Worm (Caenorhabditis elegans) whole organism, young adult: ENCODE measurements around the gene tbx-43.

Source experiments
- D2030.7 ChIP-seq: fragments of 200-800 bp; sonication (Bioruptor generic); IDR thresholded peaks from 2 replicates; pipeline ENCODE4 v1.3.6; 2022; ENCODE audit warnings: missing genetic modification reagents, missing genetic modification characterization, missing compliant biosample characterization
- F22D6.2 ChIP-seq: sonication (generic microtip); optimal IDR thresholded peaks from 2 replicates; lab custom pipeline; 2016; ENCODE audit warnings: mild to moderate bottlenecking, missing genetic modification characterization, missing compliant biosample characterization
- K12H6.12 ChIP-seq: fragments of 200-800 bp; sonication (Bioruptor generic); optimal IDR thresholded peaks from 2 replicates; lab custom pipeline; 2018; ENCODE audit warnings: mild to moderate bottlenecking, missing genetic modification characterization, missing compliant biosample characterization
- T26A5.8 ChIP-seq: sonication (generic microtip); optimal IDR thresholded peaks from 2 replicates; lab custom pipeline; 2016; ENCODE audit warnings: missing genetic modification characterization, missing compliant biosample characterization
- ama-1 ChIP-seq, 3 experiments: fragments of 150-350 bp in 1 of 3; sonication (generic microtip) in 2 of 3; optimal IDR thresholded peaks; 2 replicates each; lab custom pipeline; 2014 to 2018; ENCODE audit warnings: missing biosample characterization in 2 of 3, missing genetic modification characterization in 2 of 3, missing genetic modification reagents in 2 of 3
- aptf-2 ChIP-seq: fragments of 200-800 bp; sonication (Bioruptor generic); conservative IDR thresholded peaks from 2 replicates; pipeline ENCODE4 v1.3.6; 2022; ENCODE audit warnings: missing genetic modification reagents, missing genetic modification characterization, missing compliant biosample characterization
- atf-7 ChIP-seq: sonication (generic microtip); optimal IDR thresholded peaks from 2 replicates; lab custom pipeline; 2017; ENCODE audit warnings: mild to moderate bottlenecking, missing genetic modification characterization, missing compliant biosample characterization
- bed-1 ChIP-seq: fragments of 200-800 bp; sonication (Bioruptor generic); IDR thresholded peaks from 2 replicates; pipeline ENCODE4 v1.3.6; 2022; ENCODE audit warnings: missing genetic modification reagents, missing genetic modification characterization, missing compliant biosample characterization
- bed-2 ChIP-seq: fragments of 200-800 bp; sonication (Bioruptor generic); IDR thresholded peaks from 2 replicates; pipeline ENCODE4 v1.3.6; 2022; ENCODE audit warnings: missing genetic modification reagents, missing genetic modification characterization, missing compliant biosample characterization
- ceh-40 ChIP-seq: fragments of 200-800 bp; sonication (Bioruptor generic); IDR thresholded peaks from 2 replicates; pipeline ENCODE4 v1.3.6; 2022; ENCODE audit warnings: missing genetic modification characterization, missing compliant biosample characterization
- ceh-91 ChIP-seq: fragments of 200-800 bp; sonication (Bioruptor generic); IDR thresholded peaks from 2 replicates; pipeline ENCODE4 v1.3.6; 2022; ENCODE audit warnings: missing genetic modification reagents, missing genetic modification characterization, missing compliant biosample characterization
- dox-1 ChIP-seq: fragments of 200-800 bp; sonication (Bioruptor generic); IDR thresholded peaks from 2 replicates; pipeline ENCODE4 v1.3.6; 2022; ENCODE audit warnings: missing genetic modification reagents, missing genetic modification characterization, missing compliant biosample characterization
- ets-4 ChIP-seq: fragments of 200-800 bp; sonication (Bioruptor generic); optimal IDR thresholded peaks from 2 replicates; lab custom pipeline; 2018; ENCODE audit warnings: mild to moderate bottlenecking, missing genetic modification characterization, missing compliant biosample characterization
- gei-17 ChIP-seq: fragments of 200-800 bp; sonication (Bioruptor generic); optimal IDR thresholded peaks from 2 replicates; lab custom pipeline; 2018; ENCODE audit warnings: mild to moderate bottlenecking, missing genetic modification characterization, missing compliant biosample characterization
- hmg-1.2 ChIP-seq: fragments of 200-800 bp; sonication (Bioruptor generic); IDR thresholded peaks from 2 replicates; pipeline ENCODE4 v1.3.6; 2022; ENCODE audit warnings: missing genetic modification reagents, missing genetic modification characterization, missing compliant biosample characterization
- lin-35 ChIP-seq, 3 experiments: fragments of 150-350 bp in 2 of 3; sonication (generic microtip) in 1 of 3; optimal IDR thresholded peaks; 2 replicates each; lab custom pipeline; 2014 to 2018; ENCODE audit warnings: missing biosample characterization in 3 of 3, missing genetic modification characterization in 3 of 3, missing genetic modification reagents in 3 of 3
- madf-10 ChIP-seq: sonication (generic microtip); optimal IDR thresholded peaks from 2 replicates; lab custom pipeline; 2016; ENCODE audit warnings: mild to moderate bottlenecking, missing genetic modification characterization, missing compliant biosample characterization
- madf-3 ChIP-seq: fragments of 200-800 bp; sonication (Bioruptor generic); IDR thresholded peaks from 2 replicates; pipeline ENCODE4 v1.3.6; 2022; ENCODE audit warnings: missing genetic modification reagents, missing genetic modification characterization, missing compliant biosample characterization
- nfya-1 ChIP-seq: sonication (generic microtip); optimal IDR thresholded peaks from 2 replicates; lab custom pipeline; 2017; ENCODE audit warnings: antibody characterized with exemption, missing compliant biosample characterization, missing genetic modification characterization, borderline replicate concordance; ENCODE audit not compliant: insufficient read depth
- nfya-2 ChIP-seq: fragments of 200-800 bp; sonication (Bioruptor generic); IDR thresholded peaks from 2 replicates; pipeline ENCODE4 v1.3.6; 2022; ENCODE audit warnings: missing genetic modification reagents, missing genetic modification characterization, missing compliant biosample characterization
- nhr-179 ChIP-seq: sonication (generic microtip); optimal IDR thresholded peaks from 2 replicates; lab custom pipeline; 2016; ENCODE audit warnings: mild to moderate bottlenecking, missing genetic modification characterization, missing compliant biosample characterization
- nhr-27 ChIP-seq: fragments of 200-800 bp; sonication (Bioruptor generic); optimal IDR thresholded peaks from 2 replicates; lab custom pipeline; 2018; ENCODE audit warnings: mild to moderate bottlenecking, missing genetic modification characterization, moderate library complexity, missing compliant biosample characterization
- nhr-80 ChIP-seq: sonication (generic microtip); optimal IDR thresholded peaks from 2 replicates; lab custom pipeline; 2016; ENCODE audit warnings: missing genetic modification characterization, missing compliant biosample characterization
- pbrm-1 ChIP-seq: fragments of 200-800 bp; sonication (Bioruptor generic); IDR thresholded peaks from 2 replicates; pipeline ENCODE4 v1.3.6; 2022; ENCODE audit warnings: missing genetic modification reagents, missing genetic modification characterization, missing compliant biosample characterization
- rec-8 ChIP-seq, 2 experiments: sonication (generic microtip); optimal IDR thresholded peaks; 2 replicates each; lab custom pipeline; 2016; ENCODE audit warnings: mild to moderate bottlenecking in 2 of 2, missing genetic modification characterization in 2 of 2, missing genetic modification reagents in 2 of 2, missing genotype in 2 of 2, missing biosample characterization in 1 of 2, missing compliant biosample characterization in 1 of 2, moderate library complexity in 1 of 2
- sdz-38 ChIP-seq: sonication (generic microtip); optimal IDR thresholded peaks from 2 replicates; lab custom pipeline; 2016; ENCODE audit warnings: missing genotype, missing genetic modification characterization, missing compliant biosample characterization
- sea-2 ChIP-seq: fragments of 200-800 bp; sonication (Bioruptor generic); IDR thresholded peaks from 2 replicates; pipeline ENCODE4 v1.3.6; 2022; ENCODE audit warnings: missing genetic modification characterization, missing compliant biosample characterization
- snpc-1.1 ChIP-seq: sonication (generic microtip); optimal IDR thresholded peaks from 2 replicates; lab custom pipeline; 2017; ENCODE audit warnings: missing genetic modification characterization, mild to moderate bottlenecking, missing compliant biosample characterization, antibody characterized with exemption, moderate library complexity, missing genotype, missing genetic modification reagents; ENCODE audit not compliant: insufficient read depth
- zfh-2 ChIP-seq: fragments of 200-800 bp; sonication (Bioruptor generic); conservative IDR thresholded peaks from 2 replicates; pipeline ENCODE4 v1.3.6; 2022; ENCODE audit warnings: missing genetic modification reagents, missing genetic modification characterization, missing compliant biosample characterization
- ztf-18 ChIP-seq: sonication (generic microtip); optimal IDR thresholded peaks from 2 replicates; lab custom pipeline; 2016; ENCODE audit warnings: missing genotype, mild to moderate bottlenecking, missing genetic modification characterization, missing compliant biosample characterization
- ztf-25 ChIP-seq: fragments of 200-800 bp; sonication (Bioruptor generic); IDR thresholded peaks from 2 replicates; pipeline ENCODE4 v1.3.6; 2022; ENCODE audit warnings: missing genetic modification reagents, missing genetic modification characterization, missing compliant biosample characterization
- ztf-28 ChIP-seq: fragments of 200-800 bp; sonication (Bioruptor generic); IDR thresholded peaks from 2 replicates; pipeline ENCODE4 v1.3.6; 2022; ENCODE audit warnings: missing genetic modification reagents, missing genetic modification characterization, missing compliant biosample characterization
- ztf-3 ChIP-seq: fragments of 200-800 bp; sonication (Bioruptor generic); optimal IDR thresholded peaks from 2 replicates; lab custom pipeline; 2018; ENCODE audit warnings: mild to moderate bottlenecking, missing genetic modification characterization, missing compliant biosample characterization
- ztf-6 ChIP-seq: fragments of 200-800 bp; sonication (Bioruptor generic); IDR thresholded peaks from 2 replicates; pipeline ENCODE4 v1.3.6; 2022; ENCODE audit warnings: missing genetic modification reagents, missing genetic modification characterization, missing compliant biosample characterization

tbx-43 gene

ce11 chrIII:1733412-1733811 lies 36.5 kb downstream of the tbx-43 start:
- TF ChIP-seq ets-4 (GFP tag; lab: Kevin White, UChicago) (no peak), rec-8 (tag; optimal IDR thresholded peaks at IDR 0.05; lab: Kevin White, UChicago) (no peak), nfya-1 (tag; lab: Kevin White, UChicago) (no peak), nhr-27 (tag; lab: Kevin White, UChicago) (no peak), D2030.7 (GFP tag; lab: Robert Waterston, UW) (no peak), aptf-2 (no peak), nhr-179 (tag; lab: Kevin White, UChicago) (no peak), ama-1 (optimal IDR thresholded peaks at IDR 0.05; lab: Kevin White, UChicago) (no peak), ama-1 (GFP tag; optimal IDR thresholded peaks at IDR 0.05; lab: Kevin White, UChicago) (no peak), F22D6.2 (tag; lab: Kevin White, UChicago) (no peak), bed-1 (no peak), T26A5.8 (tag; lab: Kevin White, UChicago) (no peak), ceh-91 (no peak)

ce11 chrIII:1733001-1733400 lies 36.9 kb downstream of the tbx-43 start, which contains the start of gene ser-4:
Gene ser-4, minus strand, starts transcription at chrIII:1733101.
- TF ChIP-seq snpc-1.1, result no peak
- TF ChIP-seq zfh-2, result peak; percentile 41; the same call in 1 of the 2 replicates

- TF ChIP-seq zfh-2, result 0 out of 2 replicates have a peak, but pooled peaks have one; percentile 22
- no peak for TF ChIP-seq lin-35 (GFP tag; optimal IDR thresholded peaks at IDR 0.05; lab: Kevin White, UChicago)
- TF ChIP-seq nfya-2 (GFP tag; lab: Robert Waterston, UW), result no peak
- no peak for TF ChIP-seq ztf-3 (GFP tag; lab: Kevin White, UChicago)
- no peak for TF ChIP-seq sea-2 (GFP tag; lab: Robert Waterston, UW)
- no peak for TF ChIP-seq F22D6.2 (tag; lab: Kevin White, UChicago)
- TF ChIP-seq nhr-80 (tag; lab: Kevin White, UChicago), result no peak
Observed at ce11 chrIII:1731850-1732249, 38.0 kb downstream of the tbx-43 start.

- no peak for TF ChIP-seq madf-3 (GFP tag; lab: Robert Waterston, UW)
- no peak for TF ChIP-seq sdz-38 (tag; lab: Kevin White, UChicago)
- no peak for TF ChIP-seq gei-17
- TF ChIP-seq snpc-1.1, result no peak
- TF ChIP-seq ztf-28 (GFP tag; lab: Robert Waterston, UW), result no peak
- TF ChIP-seq nhr-179 (tag; lab: Kevin White, UChicago), result no peak
- no peak for TF ChIP-seq hmg-1.2 (GFP tag; lab: Robert Waterston, UW)
- TF ChIP-seq ztf-6 (GFP tag; lab: Robert Waterston, UW), result no peak
- TF ChIP-seq, all 124 proteins: peak for 0
Observed at ce11 chrIII:1718800-1719199, 51.1 kb downstream of the tbx-43 start.

ce11 chrIII:1717772-1718171 lies 52.1 kb downstream of the tbx-43 start:
- TF ChIP-seq madf-10 (tag; lab: Kevin White, UChicago) (no peak), nhr-179 (tag; lab: Kevin White, UChicago) (no peak), ceh-40 (GFP tag; lab: Robert Waterston, UW) (no peak), ztf-18 (tag; lab: Kevin White, UChicago) (no peak), ztf-25 (GFP tag; lab: Robert Waterston, UW) (no peak), nhr-27 (tag; lab: Kevin White, UChicago) (no peak), bed-2 (GFP tag; lab: Robert Waterston, UW) (no peak), pbrm-1 (GFP tag; lab: Robert Waterston, UW) (no peak), K12H6.12 (tag; lab: Kevin White, UChicago) (no peak), dox-1 (GFP tag; lab: Robert Waterston, UW) (no peak), atf-7 (no peak)
